Fruit fly (Drosophila melanogaster): ENCODE measurements around the gene Rsph9.

Rsph9 gene

dm6 chr2L:17412533-17412932 lies at the start of gene Rsph9:
Gene Rsph9, minus strand, starts transcription at chr2L:17412633.
- no peak for TF ChIP-seq pan (optimal IDR thresholded peaks at IDR 0.05)
- TF ChIP-seq N (GFP tag; optimal IDR thresholded peaks at IDR 0.05): no peak

dm6 chr2L:17457944-17458343 lies 45.5 kb upstream of the Rsph9 start, which contains the start of gene CG18563:
Gene CG18563, minus strand, starts transcription at chr2L:17458044.
- TF ChIP-seq N (GFP tag; optimal IDR thresholded peaks at IDR 0.05) (no peak), OdsH (GFP tag; optimal IDR thresholded peaks at IDR 0.05) (no peak)

dm6 chr2L:17455823-17456222 lies 43.4 kb upstream of the Rsph9 start, which contains the start of gene SPH93:
Gene SPH93, minus strand, starts transcription at chr2L:17455923.
- no peak for TF ChIP-seq sv (GFP tag; optimal IDR thresholded peaks at IDR 0.05)
- TF ChIP-seq Rel (GFP tag; optimal IDR thresholded peaks at IDR 0.05): no peak
- TF ChIP-seq Rel (tag; optimal IDR thresholded peaks at IDR 0.05): peak; percentile 89

- no peak for TF ChIP-seq Jra (GFP tag; optimal IDR thresholded peaks at IDR 0.05)
- TF ChIP-seq sage (GFP tag; optimal IDR thresholded peaks at IDR 0.05): no peak
- no peak for TF ChIP-seq Hnf4 (GFP tag; optimal IDR thresholded peaks at IDR 0.05)
- no peak for TF ChIP-seq CrebA (GFP tag; optimal IDR thresholded peaks at IDR 0.05; ENCODE audit: borderline replicate concordance)
- TF ChIP-seq woc (GFP tag; optimal IDR thresholded peaks at IDR 0.05): no peak
- no peak for TF ChIP-seq psq (GFP tag; optimal IDR thresholded peaks at IDR 0.05)
- no peak for TF ChIP-seq Hr78 (GFP tag; optimal IDR thresholded peaks at IDR 0.05)
- no peak for TF ChIP-seq h (GFP tag; optimal IDR thresholded peaks at IDR 0.05)
- TF ChIP-seq jim (GFP tag; optimal IDR thresholded peaks at IDR 0.05): no peak
- no peak for TF ChIP-seq foxo (GFP tag; optimal IDR thresholded peaks at IDR 0.05)
- no peak for TF ChIP-seq dsf (GFP tag; optimal IDR thresholded peaks at IDR 0.05; ENCODE audit: borderline replicate concordance)
- no peak for TF ChIP-seq Hr83 (GFP tag; optimal IDR thresholded peaks at IDR 0.05; ENCODE audit: poor library complexity, severe bottlenecking)
- TF ChIP-seq Myc (optimal IDR thresholded peaks at IDR 0.05): no peak
- no peak for TF ChIP-seq GATAd (GFP tag; optimal IDR thresholded peaks at IDR 0.05)
- TF ChIP-seq usp (GFP tag; optimal IDR thresholded peaks at IDR 0.05): no peak
- TF ChIP-seq ey (GFP tag; optimal IDR thresholded peaks at IDR 0.05): no peak
- TF ChIP-seq Abd-B (GFP tag; optimal IDR thresholded peaks at IDR 0.05): no peak
- no peak for TF ChIP-seq HLH106 (tag; optimal IDR thresholded peaks at IDR 0.05)
- no peak for TF ChIP-seq fru (GFP tag; optimal IDR thresholded peaks at IDR 0.05)
Observed at dm6 chr2L:17452624-17453023, 40.2 kb upstream of the Rsph9 start, which contains the start of gene CG5050. Gene CG5050, plus strand, starts transcription at chr2L:17452924.

dm6 chr2L:17452084-17452483 lies 39.7 kb upstream of the Rsph9 start:
- no peak for TF ChIP-seq sage (GFP tag; optimal IDR thresholded peaks at IDR 0.05)
- no peak for TF ChIP-seq br (GFP tag; optimal IDR thresholded peaks at IDR 0.05)
- TF ChIP-seq fru (GFP tag; optimal IDR thresholded peaks at IDR 0.05): no peak
- TF ChIP-seq Hr78 (GFP tag; optimal IDR thresholded peaks at IDR 0.05): no peak
- no peak for TF ChIP-seq sv (GFP tag; optimal IDR thresholded peaks at IDR 0.05)
- no peak for TF ChIP-seq ey (GFP tag; optimal IDR thresholded peaks at IDR 0.05)
- TF ChIP-seq OdsH (GFP tag; optimal IDR thresholded peaks at IDR 0.05): no peak
- no peak for TF ChIP-seq Abd-B (GFP tag; optimal IDR thresholded peaks at IDR 0.05)
- no peak for TF ChIP-seq dl (GFP tag; optimal IDR thresholded peaks at IDR 0.05; ENCODE audit: insufficient read depth in 1 of 2, partially characterized antibody in 2 of 2)
- no peak for TF ChIP-seq dmrt93B (GFP tag; optimal IDR thresholded peaks at IDR 0.05)
- TF ChIP-seq Sp1 (GFP tag; optimal IDR thresholded peaks at IDR 0.05): no peak
- TF ChIP-seq Hnf4 (GFP tag; optimal IDR thresholded peaks at IDR 0.05): no peak
- TF ChIP-seq Mio (GFP tag; optimal IDR thresholded peaks at IDR 0.05): no peak
- no peak for TF ChIP-seq GATAd (GFP tag; optimal IDR thresholded peaks at IDR 0.05)
- no peak for TF ChIP-seq HLH106 (tag; optimal IDR thresholded peaks at IDR 0.05)
- no peak for TF ChIP-seq rgr (GFP tag; optimal IDR thresholded peaks at IDR 0.05)

All from whole organism, wandering third instar larva.